Worm (Caenorhabditis elegans) whole organism, L3 larva: ENCODE measurements around the gene rab-3.

Source experiments
- R02D3.7 ChIP-seq: fragments of 150-350 bp; optimal IDR thresholded peaks from 2 replicates; lab custom pipeline; 2014; ENCODE audit warnings: missing biosample characterization, missing genetic modification characterization
- ZK546.5 ChIP-seq: sonication (generic microtip); optimal IDR thresholded peaks from 2 replicates; lab custom pipeline; 2017; ENCODE audit warnings: missing biosample characterization, missing genetic modification characterization
- aly-2 ChIP-seq: fragments of 150-350 bp; optimal IDR thresholded peaks from 2 replicates; lab custom pipeline; 2014; ENCODE audit warnings: missing biosample characterization, missing genetic modification characterization
- ama-1 ChIP-seq: fragments of 150-350 bp; optimal IDR thresholded peaks from 2 replicates; lab custom pipeline; 2018
- ceh-16 ChIP-seq: sonication (generic microtip); optimal IDR thresholded peaks from 2 replicates; lab custom pipeline; 2017; ENCODE audit warnings: missing biosample characterization, missing genetic modification characterization
- ceh-28 ChIP-seq: fragments of 150-350 bp; optimal IDR thresholded peaks from 2 replicates; lab custom pipeline; 2014; ENCODE audit warnings: missing biosample characterization, missing genetic modification reagents, missing genetic modification characterization
- ceh-82 ChIP-seq: fragments of 150-350 bp; optimal IDR thresholded peaks from 2 replicates; lab custom pipeline; 2014; ENCODE audit warnings: missing biosample characterization, missing genetic modification characterization
- ceh-9 ChIP-seq: sonication (generic microtip); optimal IDR thresholded peaks from 2 replicates; lab custom pipeline; 2018; ENCODE audit warnings: missing biosample characterization, missing genetic modification characterization
- daf-12 ChIP-seq: fragments of 150-350 bp; optimal IDR thresholded peaks from 2 replicates; lab custom pipeline; 2014; ENCODE audit warnings: missing biosample characterization, missing genetic modification reagents, missing genetic modification characterization
- egl-27 ChIP-seq: sonication (generic microtip); optimal IDR thresholded peaks from 4 replicates; lab custom pipeline; 2017; ENCODE audit warnings: missing biosample characterization, missing genetic modification reagents, missing genetic modification characterization
- egl-5 ChIP-seq: fragments of 150-350 bp; optimal IDR thresholded peaks from 2 replicates; lab custom pipeline; 2017; ENCODE audit warnings: missing biosample characterization, missing genetic modification reagents, missing genetic modification characterization, inconsistent platforms
- elt-1 ChIP-seq: fragments of 150-350 bp; optimal IDR thresholded peaks from 2 replicates; lab custom pipeline; 2014; ENCODE audit warnings: missing biosample characterization, missing genetic modification characterization
- elt-2 ChIP-seq: sonication (generic microtip); optimal IDR thresholded peaks from 2 replicates; lab custom pipeline; 2016; ENCODE audit warnings: missing genetic modification reagents, mild to moderate bottlenecking, missing genetic modification characterization, missing compliant biosample characterization
- elt-3 ChIP-seq, 3 experiments: fragments of 150-350 bp in 1 of 3; sonication (generic microtip) in 2 of 3; optimal IDR thresholded peaks; 2 replicates in 2 of 3; 4 replicates in 1 of 3; lab custom pipeline; 2014 to 2017; ENCODE audit warnings: missing biosample characterization in 3 of 3, missing genetic modification characterization in 3 of 3
- eor-1 ChIP-seq, 2 experiments: fragments of 150-350 bp; optimal IDR thresholded peaks; 2 replicates each; lab custom pipeline; 2014 to 2018; ENCODE audit warnings: missing biosample characterization in 2 of 2, missing genetic modification characterization in 2 of 2
- fkh-10 ChIP-seq: sonication (generic microtip); optimal IDR thresholded peaks from 2 replicates; lab custom pipeline; 2017; ENCODE audit warnings: missing biosample characterization, missing genetic modification reagents, missing genetic modification characterization
- fkh-2 ChIP-seq: fragments of 150-350 bp; optimal IDR thresholded peaks from 2 replicates; lab custom pipeline; 2014; ENCODE audit warnings: missing biosample characterization, missing genetic modification reagents, missing genetic modification characterization
- fos-1 ChIP-seq: fragments of 150-350 bp; optimal IDR thresholded peaks from 2 replicates; lab custom pipeline; 2014; ENCODE audit warnings: missing biosample characterization, missing genetic modification characterization
- hmg-11 ChIP-seq: sonication (generic microtip); optimal IDR thresholded peaks from 2 replicates; lab custom pipeline; 2016; ENCODE audit warnings: missing genetic modification characterization, missing compliant biosample characterization
- jun-1 ChIP-seq: fragments of 150-350 bp; optimal IDR thresholded peaks from 2 replicates; lab custom pipeline; 2014; ENCODE audit warnings: missing biosample characterization, missing genetic modification reagents, missing genetic modification characterization
- lin-15B ChIP-seq: fragments of 150-350 bp; optimal IDR thresholded peaks from 2 replicates; lab custom pipeline; 2014; ENCODE audit warnings: missing biosample characterization, missing genetic modification characterization
- lin-39 ChIP-seq: fragments of 150-350 bp; optimal IDR thresholded peaks from 2 replicates; lab custom pipeline; 2018; ENCODE audit warnings: missing biosample characterization, missing genetic modification reagents, missing genetic modification characterization
- lsy-12 ChIP-seq: sonication (generic microtip); optimal IDR thresholded peaks from 2 replicates; lab custom pipeline; 2016; ENCODE audit warnings: mild to moderate bottlenecking, missing genetic modification characterization, missing compliant biosample characterization
- mdl-1 ChIP-seq: fragments of 150-350 bp; optimal IDR thresholded peaks from 2 replicates; lab custom pipeline; 2014; ENCODE audit warnings: missing biosample characterization, missing genetic modification characterization
- mml-1 ChIP-seq: fragments of 150-350 bp; sonication (generic microtip); optimal IDR thresholded peaks from 3 replicates; lab custom pipeline; 2014; ENCODE audit warnings: missing biosample characterization, missing genetic modification characterization
- nfya-1 ChIP-seq: sonication (generic microtip); optimal IDR thresholded peaks from 2 replicates; lab custom pipeline; 2017; ENCODE audit warnings: missing genetic modification characterization, mild to moderate bottlenecking, missing compliant biosample characterization, antibody characterized with exemption, moderate library complexity; ENCODE audit not compliant: insufficient read depth
- nhr-11 ChIP-seq: fragments of 150-350 bp; optimal IDR thresholded peaks from 2 replicates; lab custom pipeline; 2014; ENCODE audit warnings: missing biosample characterization, missing genetic modification characterization
- nhr-12 ChIP-seq: fragments of 150-350 bp; optimal IDR thresholded peaks from 2 replicates; lab custom pipeline; 2014; ENCODE audit warnings: missing biosample characterization, missing genetic modification characterization
- nhr-23 ChIP-seq: fragments of 150-350 bp; optimal IDR thresholded peaks from 2 replicates; lab custom pipeline; 2014; ENCODE audit warnings: missing biosample characterization, missing genetic modification reagents, missing genetic modification characterization
- nhr-237 ChIP-seq: fragments of 150-350 bp; optimal IDR thresholded peaks from 2 replicates; lab custom pipeline; 2014; ENCODE audit warnings: missing biosample characterization, missing genetic modification characterization
- nhr-25 ChIP-seq: sonication (generic microtip); optimal IDR thresholded peaks from 2 replicates; lab custom pipeline; 2017; ENCODE audit warnings: missing biosample characterization, missing genetic modification characterization
- nhr-28 ChIP-seq: fragments of 150-350 bp; optimal IDR thresholded peaks from 2 replicates; lab custom pipeline; 2014; ENCODE audit warnings: missing biosample characterization, missing genetic modification characterization
- nhr-43 ChIP-seq: sonication (generic microtip); optimal IDR thresholded peaks from 2 replicates; lab custom pipeline; 2016; ENCODE audit warnings: mild to moderate bottlenecking, missing genetic modification characterization, missing compliant biosample characterization; ENCODE audit not compliant: poor library complexity, severe bottlenecking
- nhr-67 ChIP-seq: fragments of 150-350 bp; optimal IDR thresholded peaks from 2 replicates; lab custom pipeline; 2014; ENCODE audit warnings: missing biosample characterization, missing genetic modification characterization
- nhr-76 ChIP-seq: fragments of 150-350 bp; sonication (generic microtip); optimal IDR thresholded peaks from 5 replicates; lab custom pipeline; 2014; ENCODE audit warnings: missing biosample characterization, missing genetic modification characterization
- nhr-77 ChIP-seq: fragments of 150-350 bp; optimal IDR thresholded peaks from 2 replicates; lab custom pipeline; 2014; ENCODE audit warnings: missing biosample characterization, missing genetic modification characterization
- pha-4 ChIP-seq: fragments of 150-350 bp; optimal IDR thresholded peaks from 2 replicates; lab custom pipeline; 2014; ENCODE audit warnings: missing biosample characterization, missing genetic modification reagents, missing genetic modification characterization
- pqm-1 ChIP-seq: fragments of 150-350 bp; optimal IDR thresholded peaks from 2 replicates; lab custom pipeline; 2017; ENCODE audit warnings: missing biosample characterization, missing genetic modification characterization, inconsistent platforms
- sea-2 ChIP-seq: fragments of 150-350 bp; sonication (generic microtip); optimal IDR thresholded peaks from 4 replicates; lab custom pipeline; 2014; ENCODE audit warnings: missing biosample characterization, missing genetic modification reagents, missing genetic modification characterization
- skn-1 ChIP-seq: fragments of 150-350 bp; optimal IDR thresholded peaks from 2 replicates; lab custom pipeline; 2014; ENCODE audit warnings: missing biosample characterization, missing genetic modification characterization
- snpc-4 ChIP-seq: fragments of 150-350 bp; optimal IDR thresholded peaks from 2 replicates; lab custom pipeline; 2014; ENCODE audit warnings: missing biosample characterization, missing genetic modification characterization
- tbx-2 ChIP-seq: sonication (generic microtip); optimal IDR thresholded peaks from 2 replicates; lab custom pipeline; 2016; ENCODE audit warnings: mild to moderate bottlenecking, missing genetic modification characterization, missing compliant biosample characterization
- unc-39 ChIP-seq: sonication (generic microtip); optimal IDR thresholded peaks from 4 replicates; lab custom pipeline; 2017; ENCODE audit warnings: missing biosample characterization, missing genetic modification characterization
- unc-62 ChIP-seq: fragments of 150-350 bp; sonication (generic microtip); optimal IDR thresholded peaks from 4 replicates; lab custom pipeline; 2014; ENCODE audit warnings: missing biosample characterization, missing genetic modification reagents, missing genetic modification characterization
- zag-1 ChIP-seq: fragments of 150-350 bp; optimal IDR thresholded peaks from 2 replicates; lab custom pipeline; 2014; ENCODE audit warnings: missing biosample characterization, missing genetic modification characterization
- ztf-11 ChIP-seq: fragments of 150-350 bp; optimal IDR thresholded peaks from 2 replicates; lab custom pipeline; 2014; ENCODE audit warnings: missing biosample characterization, missing genetic modification characterization
- ztf-4 ChIP-seq: fragments of 150-350 bp; optimal IDR thresholded peaks from 2 replicates; lab custom pipeline; 2014; ENCODE audit warnings: missing biosample characterization, missing genetic modification characterization

The rab-3 gene

DNA sequence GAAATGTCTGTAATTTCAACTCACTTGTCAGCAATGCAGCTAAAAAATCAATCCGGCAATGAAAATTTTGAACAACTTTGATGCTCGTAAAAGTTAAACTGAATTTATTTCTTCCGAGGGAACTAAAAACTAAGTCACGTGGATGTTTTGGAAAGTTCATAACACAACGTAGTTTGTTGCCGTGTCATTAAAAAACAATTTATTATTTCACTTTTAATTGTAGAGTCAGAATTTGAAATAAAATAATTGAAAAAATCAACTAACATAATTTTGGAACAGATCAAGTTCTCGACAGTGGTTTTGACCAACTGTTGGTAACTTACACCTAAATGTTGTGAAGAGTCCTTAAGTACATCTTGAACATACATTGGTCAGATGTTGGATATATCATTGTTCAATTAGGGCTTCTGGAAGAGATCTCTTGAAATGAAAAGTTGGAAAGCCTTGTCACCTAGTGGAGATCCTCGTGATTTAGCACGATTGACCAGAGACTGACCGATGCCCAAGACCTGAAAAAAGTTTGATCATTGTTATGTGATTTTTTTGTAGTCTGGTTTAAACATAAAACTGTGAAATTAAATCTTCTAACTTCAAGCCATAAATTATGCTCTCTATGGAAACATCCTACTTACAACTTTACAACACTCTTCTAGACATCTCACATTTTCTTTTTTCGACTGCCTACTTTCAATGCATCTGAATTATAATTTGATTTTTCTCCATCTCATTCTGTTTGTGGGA is 2.9 kb upstream of the rab-3 start, which contains the start of the genes C18A3.7 and C18A3.11:
Gene C18A3.7, minus strand, starts transcription at position 101 of the 741 bp plus-strand sequence.
Gene C18A3.11, plus strand, starts transcription at position 691 of the 741 bp plus-strand sequence.
- TF ChIP-seq nhr-237 (tag; lab: Kevin White, UChicago), result no peak
- TF ChIP-seq sea-2, result no peak
- no peak for TF ChIP-seq egl-5 (tag; lab: Kevin White, UChicago)
- no peak for TF ChIP-seq eor-1 (tag; optimal IDR thresholded peaks at IDR 0.05; lab: Kevin White, UChicago)
- TF ChIP-seq unc-62 (GFP tag; lab: Kevin White, UChicago), result no peak
- TF ChIP-seq lin-39 (tag; lab: Kevin White, UChicago), result no peak
- no peak for TF ChIP-seq elt-1 (tag; lab: Kevin White, UChicago)
- no peak for TF ChIP-seq egl-27

DNA sequence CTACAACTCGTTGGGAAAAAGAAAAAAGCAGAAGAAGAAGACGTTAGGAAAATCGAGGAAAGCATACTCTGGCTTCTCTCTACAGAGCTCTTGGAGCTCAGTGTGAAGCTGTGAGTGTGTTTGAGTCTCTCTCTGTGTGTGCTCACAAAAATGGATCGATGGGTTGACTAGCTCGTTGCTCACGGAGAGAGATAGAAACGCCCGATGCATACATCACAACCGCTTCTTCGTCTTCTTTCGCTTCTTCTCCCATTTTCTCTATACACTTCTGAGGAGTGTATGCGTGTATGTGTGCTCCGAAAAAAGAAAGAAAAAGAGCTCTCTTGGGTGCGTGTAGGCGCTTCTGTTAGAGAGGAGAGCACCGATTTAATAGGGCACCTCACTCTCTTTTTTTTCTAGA is 2.6 kb downstream of the rab-3 start:
- TF ChIP-seq unc-62 (GFP tag; lab: Kevin White, UChicago), result no peak
- TF ChIP-seq tbx-2 (tag; lab: Kevin White, UChicago), result peak; percentile 42
- TF ChIP-seq snpc-4, result peak; percentile 73
- TF ChIP-seq egl-5 (tag; lab: Kevin White, UChicago), result no peak
- peak; percentile 80 for TF ChIP-seq nfya-1 (tag; lab: Kevin White, UChicago)
- peak; percentile 71 for TF ChIP-seq lin-15B (tag; lab: Kevin White, UChicago)
- no peak for TF ChIP-seq ceh-82
- no peak for TF ChIP-seq ztf-4 (tag; lab: Kevin White, UChicago)
- TF ChIP-seq ceh-16 (tag; lab: Kevin White, UChicago), result no peak
- no peak for TF ChIP-seq unc-39 (tag; lab: Kevin White, UChicago)
- TF ChIP-seq ceh-9, result no peak
- no peak for TF ChIP-seq pha-4 (tag; lab: Kevin White, UChicago)
- TF ChIP-seq jun-1 (tag; lab: Kevin White, UChicago), result no peak
- no peak for TF ChIP-seq elt-2 (tag; lab: Kevin White, UChicago)
- no peak for TF ChIP-seq fos-1
- no peak for TF ChIP-seq skn-1 (tag; lab: Kevin White, UChicago)
- TF ChIP-seq eor-1 (tag; optimal IDR thresholded peaks at IDR 0.05; lab: Kevin White, UChicago), result no peak
- TF ChIP-seq elt-1 (tag; lab: Kevin White, UChicago), result no peak
- TF ChIP-seq nhr-28 (tag; lab: Kevin White, UChicago), result no peak
- TF ChIP-seq nhr-43 (tag; lab: Kevin White, UChicago), result no peak
- TF ChIP-seq nhr-237 (tag; lab: Kevin White, UChicago), result no peak
- TF ChIP-seq elt-3 (tag; optimal IDR thresholded peaks at IDR 0.05; lab: Kevin White, UChicago), result no peak
- TF ChIP-seq fkh-2 (tag; lab: Kevin White, UChicago), result no peak
- no peak for TF ChIP-seq nhr-67 (tag; lab: Kevin White, UChicago)
- TF ChIP-seq nhr-77, result no peak
- peak; percentile 66 for TF ChIP-seq hmg-11 (tag; lab: Kevin White, UChicago)
- no peak for TF ChIP-seq nhr-12
- no peak for TF ChIP-seq nhr-25 (tag; lab: Kevin White, UChicago)
- no peak for TF ChIP-seq mml-1 (tag; lab: Kevin White, UChicago)
- no peak for TF ChIP-seq ceh-28 (tag; lab: Kevin White, UChicago)
- no peak for TF ChIP-seq daf-12 (tag; lab: Kevin White, UChicago)
- TF ChIP-seq ama-1, result no peak
- peak; percentile 94 for TF ChIP-seq lin-39 (tag; lab: Kevin White, UChicago)
- no peak for TF ChIP-seq R02D3.7
- no peak for TF ChIP-seq nhr-23 (tag; lab: Kevin White, UChicago)
- TF ChIP-seq nhr-11, result peak; percentile 6
- no peak for TF ChIP-seq nhr-76
- TF ChIP-seq zag-1, result peak; percentile 46
- TF ChIP-seq sea-2, result no peak
- no peak for TF ChIP-seq ZK546.5 (tag; lab: Kevin White, UChicago)
- no peak for TF ChIP-seq pqm-1
- TF ChIP-seq aly-2 (tag; lab: Kevin White, UChicago), result no peak
- TF ChIP-seq ztf-11 (tag; lab: Kevin White, UChicago), result no peak
- TF ChIP-seq lsy-12 (tag; lab: Kevin White, UChicago), result no peak
- peak; percentile 89 for TF ChIP-seq fkh-10 (GFP tag; lab: Kevin White, UChicago)
- no peak for TF ChIP-seq egl-27
- no peak for TF ChIP-seq mdl-1 (tag; lab: Kevin White, UChicago)
